Fruit fly (Drosophila melanogaster): ENCODE data around the gene Ssb-c31a.
A peak's percentile ranks its signal among the peaks of the same experiment; 100 is the strongest.

Gene Ssb-c31a

DNA sequence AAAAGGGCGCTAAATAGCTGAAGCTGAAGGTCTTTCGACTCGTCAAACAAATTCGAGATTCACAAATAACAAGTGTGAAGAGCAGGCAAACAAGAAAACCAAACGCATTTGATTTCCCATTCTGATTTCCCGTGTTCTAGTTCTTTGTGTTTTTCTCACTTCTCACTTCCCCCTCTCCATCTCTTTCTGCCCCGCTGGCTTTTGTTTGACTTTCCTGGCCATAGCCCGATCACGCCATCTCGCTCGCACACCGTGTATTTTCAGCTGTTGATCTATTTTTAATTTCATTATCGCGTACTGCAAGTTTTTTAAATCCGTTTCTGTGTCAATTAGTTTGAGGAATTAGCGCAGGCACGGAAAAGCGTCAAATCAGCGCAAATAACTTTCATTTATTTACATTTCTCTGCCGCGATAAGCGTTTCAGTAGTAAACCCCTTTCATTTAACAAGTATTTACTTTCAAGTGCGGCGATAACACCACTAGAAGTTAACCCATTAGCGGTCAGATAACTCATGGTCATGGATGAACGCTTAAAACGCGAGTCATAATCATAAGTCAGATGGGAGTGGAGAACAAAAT is 47.5 kb upstream of the Ssb-c31a start (continued):
- no peak for TF ChIP-seq ems (GFP tag; optimal IDR thresholded peaks at IDR 0.05)
- TF ChIP-seq gcm (GFP tag; optimal IDR thresholded peaks at IDR 0.05): no peak
- TF ChIP-seq CG5953 (GFP tag; IDR thresholded peaks at IDR 0.05): no peak
- no peak for TF ChIP-seq tup (GFP tag; optimal IDR thresholded peaks at IDR 0.05)
- TF ChIP-seq Abd-B (GFP tag; optimal IDR thresholded peaks at IDR 0.05): no peak
- no peak for TF ChIP-seq CG11456 (GFP tag; IDR thresholded peaks at IDR 0.05)
- TF ChIP-seq lilli (GFP tag; optimal IDR thresholded peaks at IDR 0.05): no peak
- no peak for TF ChIP-seq her (GFP tag; optimal IDR thresholded peaks at IDR 0.05)
- TF ChIP-seq CG10959 (GFP tag; IDR thresholded peaks at IDR 0.05): no peak
- no peak; the same call in 1 of the 2 replicates for TF ChIP-seq sob (GFP tag; IDR thresholded peaks at IDR 0.05)
- no peak for TF ChIP-seq CG3065 (GFP tag; optimal IDR thresholded peaks at IDR 0.05)
- no peak for TF ChIP-seq CG6175 (GFP tag; IDR thresholded peaks at IDR 0.05)
- no peak for TF ChIP-seq trh (GFP tag; optimal IDR thresholded peaks at IDR 0.05)
- TF ChIP-seq da (GFP tag; optimal IDR thresholded peaks at IDR 0.05): peak; percentile 2
- no peak for TF ChIP-seq fu2 (GFP tag; optimal IDR thresholded peaks at IDR 0.05)
- TF ChIP-seq ase (GFP tag; IDR thresholded peaks at IDR 0.05): no peak
- no peak for TF ChIP-seq CG9727 (GFP tag; optimal IDR thresholded peaks at IDR 0.05)
- TF ChIP-seq CG3407 (GFP tag; optimal IDR thresholded peaks at IDR 0.05): no peak
- TF ChIP-seq Sox100B (GFP tag; optimal IDR thresholded peaks at IDR 0.05): no peak
- TF ChIP-seq odd (GFP tag; optimal IDR thresholded peaks at IDR 0.05): no peak
- no peak for TF ChIP-seq CG4617 (GFP tag; optimal IDR thresholded peaks at IDR 0.05; ENCODE audit: borderline replicate concordance)
- no peak for TF ChIP-seq jigr1 (GFP tag; IDR thresholded peaks at IDR 0.05)
- TF ChIP-seq Fer2 (tag; optimal IDR thresholded peaks at IDR 0.05): no peak
- no peak for TF ChIP-seq cad (GFP tag; optimal IDR thresholded peaks at IDR 0.05)
- TF ChIP-seq CG15011 (GFP tag; optimal IDR thresholded peaks at IDR 0.05): no peak
- no peak for TF ChIP-seq schlank (tag; optimal IDR thresholded peaks at IDR 0.05)
- TF ChIP-seq CG30020 (tag; optimal IDR thresholded peaks at IDR 0.05): no peak
- no peak for TF ChIP-seq CG17186 (GFP tag; optimal IDR thresholded peaks at IDR 0.05)
- no peak for TF ChIP-seq CG7372 (GFP tag; IDR thresholded peaks at IDR 0.05)
- TF ChIP-seq croc (GFP tag; conservative IDR thresholded peaks at IDR 0.05): no peak
- TF ChIP-seq CG18599 (GFP tag; optimal IDR thresholded peaks at IDR 0.05): no peak
- no peak for TF ChIP-seq Fer1 (GFP tag; optimal IDR thresholded peaks at IDR 0.05)
- TF ChIP-seq dysf (GFP tag; IDR thresholded peaks at IDR 0.05): no peak
- TF ChIP-seq chn (GFP tag; optimal IDR thresholded peaks at IDR 0.05): no peak
- TF ChIP-seq dmrt11E (tag; optimal IDR thresholded peaks at IDR 0.05): no peak
- no peak for TF ChIP-seq CG11085 (GFP tag; IDR thresholded peaks at IDR 0.05)
- no peak for TF ChIP-seq CTCF (GFP tag; optimal IDR thresholded peaks at IDR 0.05)
- no peak for TF ChIP-seq chm (GFP tag; IDR thresholded peaks at IDR 0.05)
- peak; percentile 70 for TF ChIP-seq CG12769 (tag; optimal IDR thresholded peaks at IDR 0.05)
- TF ChIP-seq gem (tag; optimal IDR thresholded peaks at IDR 0.05): no peak
- TF ChIP-seq Usf (GFP tag; optimal IDR thresholded peaks at IDR 0.05): no peak
- no peak for TF ChIP-seq Nf-YC (tag; optimal IDR thresholded peaks at IDR 0.05)
- TF ChIP-seq tgo (GFP tag; IDR thresholded peaks at IDR 0.05): no peak
- no peak for TF ChIP-seq Opbp (GFP tag; IDR thresholded peaks at IDR 0.05; ENCODE audit: partially characterized antibody)
- no peak for TF ChIP-seq gro (GFP tag; optimal IDR thresholded peaks at IDR 0.05)
- TF ChIP-seq CG17612 (GFP tag; IDR thresholded peaks at IDR 0.05): no peak
- TF ChIP-seq mirr (GFP tag; optimal IDR thresholded peaks at IDR 0.05): peak; percentile 9
- no peak for TF ChIP-seq CG4854 (GFP tag; optimal IDR thresholded peaks at IDR 0.05)
- no peak for TF ChIP-seq CG16863 (GFP tag; optimal IDR thresholded peaks at IDR 0.05)
- no peak for TF ChIP-seq Meics (GFP tag; optimal IDR thresholded peaks at IDR 0.05)
- no peak for TF ChIP-seq br (optimal IDR thresholded peaks at IDR 0.05)
- no peak for TF ChIP-seq Dek (tag; optimal IDR thresholded peaks at IDR 0.05)
- TF ChIP-seq sens-2 (GFP tag; IDR thresholded peaks at IDR 0.05): 0 out of 2 replicates have a peak, but pooled peaks have one; percentile 45

Measured in whole organism, embryonic.